Worm (Caenorhabditis elegans) whole organism, early embryonic: Measurements from ENCODE around the gene nfx-1.

Source experiments
- B0310.2 ChIP-seq: sonication (generic microtip); optimal IDR thresholded peaks from 2 replicates; lab custom pipeline; 2016; ENCODE audit warnings: mild to moderate bottlenecking, missing genetic modification characterization, missing compliant biosample characterization
- F13C5.2 ChIP-seq: sonication (generic microtip); optimal IDR thresholded peaks from 2 replicates; lab custom pipeline; 2017; ENCODE audit warnings: mild to moderate bottlenecking, missing genetic modification characterization, inconsistent platforms, missing compliant biosample characterization
- aly-1 ChIP-seq: sonication (generic microtip); optimal IDR thresholded peaks from 2 replicates; lab custom pipeline; 2016; ENCODE audit warnings: missing genetic modification characterization, missing compliant biosample characterization
- ama-1 ChIP-seq: fragments of 150-350 bp; optimal IDR thresholded peaks from 2 replicates; lab custom pipeline; 2014
- ceh-13 ChIP-seq: fragments of 200-800 bp; sonication (Bioruptor generic); optimal IDR thresholded peaks from 2 replicates; lab custom pipeline; 2018; ENCODE audit warnings: mild to moderate bottlenecking, missing genetic modification characterization, missing compliant biosample characterization
- ceh-36 ChIP-seq: sonication (generic microtip); optimal IDR thresholded peaks from 2 replicates; lab custom pipeline; 2016; ENCODE audit warnings: missing genetic modification characterization, inconsistent platforms, missing compliant biosample characterization
- ets-7 ChIP-seq: sonication (generic microtip); optimal IDR thresholded peaks from 2 replicates; lab custom pipeline; 2016; ENCODE audit warnings: missing genotype, missing genetic modification characterization, missing compliant biosample characterization
- flt-1 ChIP-seq: fragments of 200-800 bp; sonication (Bioruptor generic); IDR thresholded peaks from 2 replicates; pipeline ENCODE4 v1.3.6; 2022; ENCODE audit warnings: missing genetic modification characterization, missing compliant biosample characterization
- hmbx-1 ChIP-seq: sonication (generic microtip); optimal IDR thresholded peaks from 2 replicates; lab custom pipeline; 2016; ENCODE audit warnings: mild to moderate bottlenecking, missing genetic modification characterization, missing compliant biosample characterization
- hmg-4 ChIP-seq: fragments of 200-800 bp; sonication (Bioruptor generic); optimal IDR thresholded peaks from 2 replicates; lab custom pipeline; 2018; ENCODE audit warnings: mild to moderate bottlenecking, missing genetic modification characterization, missing compliant biosample characterization
- hnd-1 ChIP-seq: sonication (generic microtip); optimal IDR thresholded peaks from 2 replicates; lab custom pipeline; 2016; ENCODE audit warnings: missing genetic modification characterization, missing compliant biosample characterization
- pes-1 ChIP-seq: fragments of 200-800 bp; sonication (Bioruptor generic); IDR thresholded peaks from 2 replicates; pipeline ENCODE4 v1.3.6; 2022; ENCODE audit warnings: missing genetic modification reagents, missing genetic modification characterization, missing compliant biosample characterization
- scrt-1 ChIP-seq: fragments of 200-800 bp; sonication (Bioruptor generic); IDR thresholded peaks from 2 replicates; pipeline ENCODE4 v1.3.6; 2022; ENCODE audit warnings: missing genetic modification characterization, missing compliant biosample characterization
- sea-1 ChIP-seq: fragments of 200-800 bp; sonication (Bioruptor generic); conservative IDR thresholded peaks from 2 replicates; pipeline ENCODE4 v1.3.6; 2022; ENCODE audit warnings: missing genetic modification characterization, missing compliant biosample characterization
- tbx-11 ChIP-seq: fragments of 200-800 bp; sonication (Bioruptor generic); IDR thresholded peaks from 2 replicates; pipeline ENCODE4 v1.3.6; 2022; ENCODE audit warnings: missing genetic modification characterization, missing compliant biosample characterization
- tbx-37 ChIP-seq: fragments of 200-800 bp; sonication (Bioruptor generic); conservative IDR thresholded peaks from 2 replicates; pipeline ENCODE4 v1.3.6; 2022; ENCODE audit warnings: missing genetic modification reagents, missing genetic modification characterization, missing compliant biosample characterization
- tra-4 ChIP-seq: sonication (generic microtip); optimal IDR thresholded peaks from 2 replicates; lab custom pipeline; 2017; ENCODE audit warnings: missing genetic modification characterization, missing compliant biosample characterization

nfx-1 gene

DNA sequence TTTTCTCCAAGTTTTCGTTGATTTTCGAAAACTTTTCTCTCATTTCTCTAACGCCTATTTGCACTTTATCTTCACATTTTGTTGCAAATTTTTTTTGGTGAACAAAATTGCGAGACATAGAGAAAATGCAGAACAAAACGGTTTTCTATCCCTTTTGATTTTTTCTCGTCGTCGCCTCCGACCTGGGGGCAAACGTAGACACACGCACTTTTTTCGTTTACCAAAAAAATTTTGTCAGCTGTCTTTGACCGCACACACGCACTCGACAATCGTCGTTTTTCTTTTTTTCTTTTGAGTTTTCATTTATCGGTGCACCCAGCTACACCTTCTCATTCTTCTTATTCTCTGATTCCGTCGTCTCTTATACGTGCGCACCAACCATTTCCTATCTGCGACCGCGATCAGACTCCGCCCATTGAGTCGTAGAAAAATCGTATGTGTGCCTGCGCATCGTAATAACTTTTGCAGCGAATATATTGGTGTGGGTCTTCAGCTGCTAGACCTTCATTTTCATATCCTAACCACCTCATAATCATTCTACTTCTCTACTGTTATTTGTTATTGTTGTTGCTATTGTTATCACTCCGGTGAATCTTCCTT, 12.8 kb upstream of the nfx-1 start:
- TF ChIP-seq B0310.2 = no peak

- no peak for TF ChIP-seq ceh-36
Observed at ce11 chrIII:6364395-6364794, 10.8 kb upstream of the nfx-1 start.

ce11 chrIII:6367712-6368111, 7.5 kb upstream of the nfx-1 start, which contains the start of the genes C56G2.15 and thoc-2:
Gene C56G2.15, minus strand, starts transcription at chrIII:6367899.
Gene thoc-2, plus strand, starts transcription at chrIII:6368042.
- TF ChIP-seq ceh-36 (no peak), F13C5.2 (tag; lab: Kevin White, UChicago) (no peak), tra-4 (tag; lab: Kevin White, UChicago) (no peak), ceh-13 (GFP tag; lab: Kevin White, UChicago) (no peak), ets-7 (tag; lab: Kevin White, UChicago) (no peak), hmbx-1 (tag; lab: Kevin White, UChicago) (no peak), B0310.2 (no peak), flt-1 (GFP tag; lab: Robert Waterston, UW) (no peak), scrt-1 (GFP tag; lab: Robert Waterston, UW) (no peak), ama-1 (lab: Kevin White, UChicago) (no peak), pes-1 (GFP tag; lab: Robert Waterston, UW) (no peak), hmg-4 (GFP tag; lab: Kevin White, UChicago) (no peak), sea-1 (GFP tag; lab: Robert Waterston, UW) (no peak), aly-1 (tag; lab: Kevin White, UChicago) (no peak)

- TF ChIP-seq hmg-4 (GFP tag; lab: Kevin White, UChicago) (no peak), tbx-37 (GFP tag; lab: Robert Waterston, UW) (no peak), hnd-1 (tag; lab: Kevin White, UChicago) (no peak), hmbx-1 (tag; lab: Kevin White, UChicago) (no peak), sea-1 (GFP tag; lab: Robert Waterston, UW) (no peak), tbx-11 (GFP tag; lab: Robert Waterston, UW) (no peak), B0310.2 (no peak), ets-7 (tag; lab: Kevin White, UChicago) (no peak), F13C5.2 (tag; lab: Kevin White, UChicago) (no peak), ceh-13 (GFP tag; lab: Kevin White, UChicago) (no peak), pes-1 (GFP tag; lab: Robert Waterston, UW) (no peak), ceh-36 (no peak), scrt-1 (GFP tag; lab: Robert Waterston, UW) (no peak), tra-4 (tag; lab: Kevin White, UChicago) (no peak)
Observed at ce11 chrIII:6368524-6368923, 6.7 kb upstream of the nfx-1 start.

- no peak for TF ChIP-seq hmbx-1 (tag; lab: Kevin White, UChicago)
- TF ChIP-seq B0310.2 = no peak
- TF ChIP-seq pes-1 (GFP tag; lab: Robert Waterston, UW) = no peak
- no peak for TF ChIP-seq flt-1 (GFP tag; lab: Robert Waterston, UW)
- no peak for TF ChIP-seq tbx-11 (GFP tag; lab: Robert Waterston, UW)
- no peak for TF ChIP-seq tbx-37 (GFP tag; lab: Robert Waterston, UW)
- no peak for TF ChIP-seq sea-1 (GFP tag; lab: Robert Waterston, UW)
- no peak for TF ChIP-seq aly-1 (tag; lab: Kevin White, UChicago)
- no peak for TF ChIP-seq ama-1 (lab: Kevin White, UChicago)
- TF ChIP-seq tra-4 (tag; lab: Kevin White, UChicago) = no peak
- no peak for TF ChIP-seq F13C5.2 (tag; lab: Kevin White, UChicago)
- TF ChIP-seq ceh-13 (GFP tag; lab: Kevin White, UChicago) = no peak
- TF ChIP-seq hnd-1 (tag; lab: Kevin White, UChicago) = no peak
- TF ChIP-seq ceh-36 = no peak
- TF ChIP-seq ets-7 (tag; lab: Kevin White, UChicago) = no peak
- TF ChIP-seq scrt-1 (GFP tag; lab: Robert Waterston, UW) = no peak
- no peak for TF ChIP-seq hmg-4 (GFP tag; lab: Kevin White, UChicago)
Observed at ce11 chrIII:6373850-6374474, 1.2 kb upstream of the nfx-1 start.

- no peak for TF ChIP-seq flt-1 (GFP tag; lab: Robert Waterston, UW)
- TF ChIP-seq sea-1 (GFP tag; lab: Robert Waterston, UW) = no peak
- no peak for TF ChIP-seq ceh-13 (GFP tag; lab: Kevin White, UChicago)
- peak; percentile 82 for TF ChIP-seq ama-1 (lab: Kevin White, UChicago)
- TF ChIP-seq F13C5.2 (tag; lab: Kevin White, UChicago) = peak; percentile 9
- no peak for TF ChIP-seq hmg-4 (GFP tag; lab: Kevin White, UChicago)
Observed at ce11 chrIII:6379129-6379528, 4.0 kb downstream of the nfx-1 start, which contains the start of gene C16A3.6. Gene C16A3.6, plus strand, starts transcription at chrIII:6379212.

DNA sequence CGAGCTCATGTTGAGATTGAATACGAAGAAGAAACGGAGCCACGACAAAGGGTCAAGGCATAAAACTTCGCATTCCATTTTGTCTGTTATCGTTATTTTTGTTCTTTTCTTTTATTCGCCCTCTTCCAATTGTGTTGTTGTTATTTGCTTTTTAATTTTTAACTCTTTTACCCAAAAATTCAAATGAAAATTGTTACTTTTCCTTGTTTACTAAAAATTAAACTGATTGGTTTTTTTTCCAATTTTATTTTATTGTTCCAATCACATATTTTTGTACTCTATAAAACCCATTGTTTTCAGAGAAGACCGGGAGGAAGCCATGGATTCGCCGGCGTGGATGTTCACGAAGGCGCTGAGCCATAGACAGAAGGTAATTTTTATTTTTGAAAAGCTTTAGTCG, 5.3 kb downstream of the nfx-1 start, which contains the start of gene C16A3.5:
Gene C16A3.5 (plus strand): TSS at position 301 of the 400 bp plus-strand sequence.
- TF ChIP-seq tbx-37 (GFP tag; lab: Robert Waterston, UW) = no peak
- TF ChIP-seq F13C5.2 (tag; lab: Kevin White, UChicago) = no peak
- TF ChIP-seq hnd-1 (tag; lab: Kevin White, UChicago) = no peak
